Worm (Caenorhabditis elegans) whole organism, late embryonic: ENCODE data around the gene F54F7.9.

Source experiments
- F13H6.1 ChIP-seq: sonication (generic microtip); optimal IDR thresholded peaks from 2 replicates; lab custom pipeline; 2016; ENCODE audit warnings: missing genetic modification characterization, missing compliant biosample characterization
- K02D7.2 ChIP-seq: sonication (generic microtip); optimal IDR thresholded peaks from 2 replicates; lab custom pipeline; 2017; ENCODE audit warnings: mild to moderate bottlenecking, missing genetic modification characterization, missing compliant biosample characterization
- T23F11.4 ChIP-seq: fragments of 200-800 bp; sonication (Bioruptor generic); optimal IDR thresholded peaks from 2 replicates; lab custom pipeline; 2018; ENCODE audit warnings: mild to moderate bottlenecking, missing genetic modification characterization, missing compliant biosample characterization
- Y22D7AL.16 ChIP-seq: sonication (generic microtip); optimal IDR thresholded peaks from 2 replicates; lab custom pipeline; 2016; ENCODE audit warnings: missing genetic modification characterization, missing compliant biosample characterization
- ahr-1 ChIP-seq: sonication (generic microtip); optimal IDR thresholded peaks from 2 replicates; lab custom pipeline; 2016; ENCODE audit warnings: missing genetic modification characterization, missing compliant biosample characterization
- ama-1 ChIP-seq: fragments of 150-350 bp; optimal IDR thresholded peaks from 2 replicates; lab custom pipeline; 2014
- ceh-14 ChIP-seq: sonication (generic microtip); optimal IDR thresholded peaks from 2 replicates; lab custom pipeline; 2016; ENCODE audit warnings: missing genotype, missing genetic modification characterization, missing compliant biosample characterization
- ceh-18 ChIP-seq: sonication (generic microtip); optimal IDR thresholded peaks from 2 replicates; lab custom pipeline; 2016; ENCODE audit warnings: missing genetic modification characterization, missing compliant biosample characterization
- ceh-2 ChIP-seq: sonication (generic microtip); optimal IDR thresholded peaks from 2 replicates; lab custom pipeline; 2016; ENCODE audit warnings: missing genotype, missing genetic modification characterization, missing compliant biosample characterization
- ceh-22 ChIP-seq: sonication (generic microtip); optimal IDR thresholded peaks from 2 replicates; lab custom pipeline; 2017; ENCODE audit warnings: missing biosample characterization, missing genetic modification characterization
- ceh-34 ChIP-seq: sonication (generic microtip); optimal IDR thresholded peaks from 2 replicates; lab custom pipeline; 2016; ENCODE audit warnings: mild to moderate bottlenecking, missing genetic modification characterization, missing compliant biosample characterization
- ceh-45 ChIP-seq: fragments of 200-800 bp; sonication (Bioruptor generic); IDR thresholded peaks from 2 replicates; pipeline ENCODE4 v1.3.6; 2022; ENCODE audit warnings: missing genetic modification reagents, missing genetic modification characterization, missing compliant biosample characterization
- ceh-6 ChIP-seq: fragments of 200-800 bp; sonication (Bioruptor generic); optimal IDR thresholded peaks from 2 replicates; lab custom pipeline; 2018; ENCODE audit warnings: mild to moderate bottlenecking, missing genetic modification characterization, missing compliant biosample characterization
- ceh-9 ChIP-seq: sonication (generic microtip); optimal IDR thresholded peaks from 2 replicates; lab custom pipeline; 2016; ENCODE audit warnings: mild to moderate bottlenecking, missing genetic modification characterization, inconsistent platforms, missing compliant biosample characterization
- che-1 ChIP-seq: sonication (generic microtip); optimal IDR thresholded peaks from 2 replicates; lab custom pipeline; 2016; ENCODE audit warnings: mild to moderate bottlenecking, missing genetic modification characterization, missing compliant biosample characterization
- elt-2 ChIP-seq: sonication (generic microtip); optimal IDR thresholded peaks from 2 replicates; lab custom pipeline; 2016; ENCODE audit warnings: missing genetic modification reagents, missing genetic modification characterization, missing compliant biosample characterization
- eyg-1 ChIP-seq: sonication (generic microtip); optimal IDR thresholded peaks from 2 replicates; lab custom pipeline; 2016; ENCODE audit warnings: missing genotype, missing genetic modification characterization, missing compliant biosample characterization
- fax-1 ChIP-seq: sonication (generic microtip); optimal IDR thresholded peaks from 2 replicates; lab custom pipeline; 2016; ENCODE audit warnings: missing genotype, missing genetic modification characterization, missing compliant biosample characterization
- fkh-10 ChIP-seq: fragments of 150-350 bp; optimal IDR thresholded peaks from 2 replicates; lab custom pipeline; 2014; ENCODE audit warnings: missing biosample characterization, missing genetic modification reagents, missing genetic modification characterization
- gmeb-2 ChIP-seq: sonication (generic microtip); optimal IDR thresholded peaks from 2 replicates; lab custom pipeline; 2016; ENCODE audit warnings: missing genetic modification characterization, inconsistent platforms, missing compliant biosample characterization
- hlh-13 ChIP-seq: fragments of 200-800 bp; sonication (Bioruptor generic); optimal IDR thresholded peaks from 2 replicates; lab custom pipeline; 2018; ENCODE audit warnings: mild to moderate bottlenecking, missing genetic modification characterization, missing compliant biosample characterization
- hlh-30 ChIP-seq: sonication (generic microtip); optimal IDR thresholded peaks from 2 replicates; lab custom pipeline; 2017; ENCODE audit warnings: antibody characterized with exemption, missing genetic modification characterization, missing compliant biosample characterization; ENCODE audit not compliant: insufficient read depth
- hlh-8 ChIP-seq: sonication (generic microtip); optimal IDR thresholded peaks from 2 replicates; lab custom pipeline; 2016; ENCODE audit warnings: missing genotype, missing genetic modification characterization, missing compliant biosample characterization
- lim-6 ChIP-seq: sonication (generic microtip); optimal IDR thresholded peaks from 2 replicates; lab custom pipeline; 2016; ENCODE audit warnings: missing genetic modification characterization, missing compliant biosample characterization
- lin-11 ChIP-seq: fragments of 200-800 bp; sonication (Bioruptor generic); optimal IDR thresholded peaks from 2 replicates; lab custom pipeline; 2018; ENCODE audit warnings: mild to moderate bottlenecking, missing genetic modification characterization, missing compliant biosample characterization
- nfya-1 ChIP-seq: sonication (generic microtip); optimal IDR thresholded peaks from 2 replicates; lab custom pipeline; 2017; ENCODE audit warnings: missing genetic modification characterization, mild to moderate bottlenecking, missing compliant biosample characterization, antibody characterized with exemption, moderate library complexity
- nhr-11 ChIP-seq: fragments of 150-350 bp; optimal IDR thresholded peaks from 2 replicates; lab custom pipeline; 2014; ENCODE audit warnings: missing biosample characterization, missing genetic modification characterization
- npax-4 ChIP-seq: sonication (generic microtip); optimal IDR thresholded peaks from 2 replicates; lab custom pipeline; 2016; ENCODE audit warnings: missing genetic modification characterization, missing compliant biosample characterization
- odd-2 ChIP-seq: sonication (generic microtip); optimal IDR thresholded peaks from 2 replicates; lab custom pipeline; 2017; ENCODE audit warnings: antibody characterized with exemption, mild to moderate bottlenecking, missing genetic modification characterization, missing compliant biosample characterization
- pat-9 ChIP-seq: fragments of 200-800 bp; sonication (Bioruptor generic); optimal IDR thresholded peaks from 2 replicates; lab custom pipeline; 2018; ENCODE audit warnings: mild to moderate bottlenecking, missing genetic modification characterization, moderate library complexity, missing compliant biosample characterization
- pha-4 ChIP-seq: fragments of 150-350 bp; optimal IDR thresholded peaks from 2 replicates; lab custom pipeline; 2018; ENCODE audit warnings: missing biosample characterization, missing genetic modification reagents, missing genetic modification characterization
- rnt-1 ChIP-seq: sonication (generic microtip); optimal IDR thresholded peaks from 2 replicates; lab custom pipeline; 2016; ENCODE audit warnings: missing genetic modification characterization, missing compliant biosample characterization
- sox-4 ChIP-seq: sonication (generic microtip); optimal IDR thresholded peaks from 2 replicates; lab custom pipeline; 2017; ENCODE audit warnings: mild to moderate bottlenecking, missing genetic modification characterization, inconsistent platforms, missing compliant biosample characterization
- tbx-7 ChIP-seq: sonication (generic microtip); optimal IDR thresholded peaks from 2 replicates; lab custom pipeline; 2016; ENCODE audit warnings: missing genotype, missing genetic modification characterization, missing compliant biosample characterization
- ttx-3 ChIP-seq: sonication (generic microtip); optimal IDR thresholded peaks from 2 replicates; lab custom pipeline; 2016; ENCODE audit warnings: missing genetic modification reagents, missing genetic modification characterization, missing compliant biosample characterization
- unc-3 ChIP-seq, 2 experiments: fragments of 200-800 bp in 1 of 2; sonication (Bioruptor generic) in 1 of 2; sonication (generic microtip) in 1 of 2; conservative IDR thresholded peaks in 1 of 2; optimal IDR thresholded peaks in 1 of 2; 2 replicates each; pipeline versions ENCODE4 v1.3.6 to Lab custom; 2016 to 2022; ENCODE audit warnings: missing compliant biosample characterization in 2 of 2, missing genetic modification characterization in 2 of 2, missing genetic modification reagents in 1 of 2
- unc-42 ChIP-seq: sonication (generic microtip); optimal IDR thresholded peaks from 2 replicates; lab custom pipeline; 2016; ENCODE audit warnings: missing genotype, missing genetic modification characterization, missing compliant biosample characterization
- unc-86 ChIP-seq: sonication (generic microtip); optimal IDR thresholded peaks from 2 replicates; lab custom pipeline; 2016; ENCODE audit warnings: missing genetic modification characterization, missing compliant biosample characterization
- zip-5 ChIP-seq: sonication (generic microtip); optimal IDR thresholded peaks from 2 replicates; lab custom pipeline; 2016; ENCODE audit warnings: missing genetic modification characterization, missing compliant biosample characterization
- ztf-16 ChIP-seq: sonication (generic microtip); optimal IDR thresholded peaks from 2 replicates; lab custom pipeline; 2017; ENCODE audit warnings: missing genetic modification characterization, missing compliant biosample characterization

F54F7.9 gene

ce11 chrX:11848618-11849017 is at the start of gene F54F7.9:
Gene F54F7.9 (minus strand): TSS chrX:11848718.
- TF ChIP-seq che-1 (tag; lab: Kevin White, UChicago), result no peak
- TF ChIP-seq unc-42 (tag; lab: Kevin White, UChicago), result no peak
- TF ChIP-seq ceh-18 (tag; lab: Kevin White, UChicago), result no peak
- TF ChIP-seq ceh-22 (tag; lab: Kevin White, UChicago), result no peak
- TF ChIP-seq pat-9 (tag; lab: Kevin White, UChicago), result no peak
- TF ChIP-seq tbx-7 (tag; lab: Kevin White, UChicago), result no peak
- TF ChIP-seq eyg-1, result no peak

- TF ChIP-seq pha-4 (tag; lab: Kevin White, UChicago), result no peak
- no peak for TF ChIP-seq T23F11.4 (GFP tag; lab: Kevin White, UChicago)
- no peak for TF ChIP-seq unc-42 (tag; lab: Kevin White, UChicago)
- TF ChIP-seq nfya-1 (tag; lab: Kevin White, UChicago), result no peak
- TF ChIP-seq zip-5 (tag; lab: Kevin White, UChicago), result no peak
Observed at ce11 chrX:11898040-11898439, 49.5 kb upstream of the F54F7.9 start, which contains the start of gene Y62H9A.9. Gene Y62H9A.9 (minus strand): TSS chrX:11898140.

- TF ChIP-seq sox-4 (tag; lab: Kevin White, UChicago) (no peak), F13H6.1 (tag; lab: Kevin White, UChicago) (no peak), gmeb-2 (tag; lab: Kevin White, UChicago) (no peak), unc-3 (GFP tag; conservative IDR thresholded peaks at IDR 0.05; lab: Robert Waterston, UW) (no peak), unc-3 (tag; optimal IDR thresholded peaks at IDR 0.05; lab: Kevin White, UChicago) (no peak), fax-1 (tag; lab: Kevin White, UChicago) (no peak), ceh-6 (GFP tag; lab: Kevin White, UChicago) (no peak), nhr-11 (no peak), unc-86 (no peak), lim-6 (tag; lab: Kevin White, UChicago) (no peak), Y22D7AL.16 (tag; lab: Kevin White, UChicago) (no peak), ceh-2 (tag; lab: Kevin White, UChicago) (no peak), ahr-1 (tag; lab: Kevin White, UChicago) (no peak), ztf-16 (tag; lab: Kevin White, UChicago) (no peak), hlh-30 (tag; lab: Kevin White, UChicago) (no peak)
Observed at ce11 chrX:11896708-11897107, 48.2 kb upstream of the F54F7.9 start.

ce11 chrX:11892328-11892727 is 43.8 kb upstream of the F54F7.9 start, which contains the start of gene Y62H9A.8:
Gene Y62H9A.8 (minus strand): TSS chrX:11892428.
- TF ChIP-seq odd-2 (no peak), Y22D7AL.16 (tag; lab: Kevin White, UChicago) (no peak), K02D7.2 (no peak), hlh-8 (no peak), ceh-2 (tag; lab: Kevin White, UChicago) (no peak), ztf-16 (tag; lab: Kevin White, UChicago) (no peak), ttx-3 (tag; lab: Kevin White, UChicago) (no peak), ceh-34 (tag; lab: Kevin White, UChicago) (no peak), elt-2 (tag; lab: Kevin White, UChicago) (no peak)
- TF ChIP-seq, all 69 proteins: peak for 0

- TF ChIP-seq gmeb-2 (tag; lab: Kevin White, UChicago) (no peak), elt-2 (tag; lab: Kevin White, UChicago) (no peak), ama-1 (lab: Kevin White, UChicago) (no peak), ceh-9 (tag; lab: Kevin White, UChicago) (no peak), ceh-14 (tag; lab: Kevin White, UChicago) (no peak), K02D7.2 (no peak), ceh-45 (no peak), rnt-1 (tag; lab: Kevin White, UChicago) (no peak), unc-86 (no peak), nfya-1 (tag; lab: Kevin White, UChicago) (no peak), npax-4 (tag; lab: Kevin White, UChicago) (no peak), fkh-10 (no peak), lin-11 (tag; lab: Kevin White, UChicago) (no peak), ceh-34 (tag; lab: Kevin White, UChicago) (no peak), sox-4 (tag; lab: Kevin White, UChicago) (no peak), hlh-13 (GFP tag; lab: Kevin White, UChicago) (no peak)
Observed at ce11 chrX:11885577-11885976, 37.1 kb upstream of the F54F7.9 start, which contains the start of gene Y62H9A.7. Gene Y62H9A.7 (minus strand): TSS chrX:11885677.
